Comparison of ENCODE assay signal across 5 fruit fly cellular contexts in genomic region chr3L:19618072-19618958, dm6.
TF ChIP-seq lines count a peak whose summit lies in the region.

TSS of gene asf1 (plus strand) at chr3L:19618894.

- peak; percentile 51 for TF ChIP-seq CTCF in whole organism, embryonic (GFP tag; optimal IDR thresholded peaks at IDR 0.05; lab: Kevin White, UChicago)

TF ChIP-seq in whole organism, adult, 20 proteins besides CTCF, POLR2A, EP300 and RAD21 (continues in another document):
- TF ChIP-seq cic (GFP tag; optimal IDR thresholded peaks at IDR 0.05; lab: Kevin White, UChicago) (peak; percentile 46), toe (GFP tag; optimal IDR thresholded peaks at IDR 0.05; lab: Kevin White, UChicago) (no peak), Hr96 (GFP tag; optimal IDR thresholded peaks at IDR 0.05; lab: Kevin White, UChicago) (no peak), CG33017 (tag; optimal IDR thresholded peaks at IDR 0.05; lab: Kevin White, UChicago) (no peak), ovo (GFP tag; optimal IDR thresholded peaks at IDR 0.05; lab: Kevin White, UChicago) (peak; percentile 2), Clk (GFP tag; optimal IDR thresholded peaks at IDR 0.05; lab: Kevin White, UChicago) (no peak), CG5204 (GFP tag; optimal IDR thresholded peaks at IDR 0.05; lab: Kevin White, UChicago) (no peak), bab1 (GFP tag; optimal IDR thresholded peaks at IDR 0.05; lab: Kevin White, UChicago) (no peak), Mnt (GFP tag; optimal IDR thresholded peaks at IDR 0.05; lab: Kevin White, UChicago) (peak; percentile 23), Crg-1 (GFP tag; optimal IDR thresholded peaks at IDR 0.05; lab: Kevin White, UChicago) (peak; percentile 9), CG7045 (GFP tag; optimal IDR thresholded peaks at IDR 0.05; lab: Kevin White, UChicago) (no peak), pad (GFP tag; optimal IDR thresholded peaks at IDR 0.05; lab: Kevin White, UChicago) (no peak), tj (GFP tag; optimal IDR thresholded peaks at IDR 0.05; lab: Kevin White, UChicago) (peak; percentile 70), CG7101 (tag; optimal IDR thresholded peaks at IDR 0.05; lab: Kevin White, UChicago) (peak; percentile 15), CG11617 (GFP tag; optimal IDR thresholded peaks at IDR 0.05; lab: Kevin White, UChicago) (peak; percentile 26), CG12768 (GFP tag; optimal IDR thresholded peaks at IDR 0.05; lab: Kevin White, UChicago) (no peak), cnc (optimal IDR thresholded peaks at IDR 0.05; lab: Kevin White, UChicago) (no peak), CG1620 (GFP tag; optimal IDR thresholded peaks at IDR 0.05; lab: Kevin White, UChicago) (no peak), kay (GFP tag; lab: Kevin White, UChicago; ENCODE audit: borderline replicate concordance) (no peak)

TF ChIP-seq in whole organism, embryonic, 481 proteins besides CTCF, POLR2A, EP300 and RAD21 (continues in another document):
- TF ChIP-seq fru (optimal IDR thresholded peaks at IDR 0.05; lab: Kevin White, UChicago) (no peak), Ets65A (GFP tag; lab: Kevin White, UChicago) (no peak), usp (GFP tag; optimal IDR thresholded peaks at IDR 0.05; lab: Kevin White, UChicago) (no peak), ken (GFP tag; IDR thresholded peaks at IDR 0.05; lab: Robert Waterston, UW) (no peak), crc (GFP tag; optimal IDR thresholded peaks at IDR 0.05; lab: Kevin White, UChicago) (no peak), amos (GFP tag; IDR thresholded peaks at IDR 0.05; lab: Robert Waterston, UW; ENCODE audit: partially characterized antibody) (peak; percentile 74), CG6689 (GFP tag; IDR thresholded peaks at IDR 0.05; lab: Robert Waterston, UW) (no peak), Usf (GFP tag; optimal IDR thresholded peaks at IDR 0.05; lab: Kevin White, UChicago) (no peak), Stat92E (GFP tag; optimal IDR thresholded peaks at IDR 0.05; lab: Kevin White, UChicago) (peak in 1 of 3 experiments; percentile 20), pita (GFP tag; optimal IDR thresholded peaks at IDR 0.05; lab: Kevin White, UChicago) (no peak), Hsf (GFP tag; optimal IDR thresholded peaks at IDR 0.05; lab: Kevin White, UChicago) (peak; percentile 39), HLH3B (GFP tag; IDR thresholded peaks at IDR 0.05; lab: Robert Waterston, UW) (peak; percentile 24; the same call in 1 of the 2 replicates), Optix (GFP tag; IDR thresholded peaks at IDR 0.05; lab: Robert Waterston, UW) (no peak), Atf-2 (GFP tag; optimal IDR thresholded peaks at IDR 0.05; lab: Kevin White, UChicago) (no peak), CG14965 (GFP tag; optimal IDR thresholded peaks at IDR 0.05; lab: Kevin White, UChicago; ENCODE audit: borderline replicate concordance) (no peak), zen (tag; optimal IDR thresholded peaks at IDR 0.05; lab: Kevin White, UChicago) (peak; percentile 2), slbo (GFP tag; IDR thresholded peaks at IDR 0.05; lab: Robert Waterston, UW) (peak; percentile 43; the same call in 1 of the 2 replicates), Nf-YB (GFP tag; optimal IDR thresholded peaks at IDR 0.05; lab: Kevin White, UChicago) (no peak), CG14050 (GFP tag; IDR thresholded peaks at IDR 0.05; lab: Robert Waterston, UW) (no peak)

TF ChIP-seq in whole organism, prepupa, 60 proteins besides CTCF, POLR2A, EP300 and RAD21:
- TF ChIP-seq dsx (GFP tag; optimal IDR thresholded peaks at IDR 0.05; lab: Kevin White, UChicago; ENCODE audit: poor library complexity, severe bottlenecking) (peak; percentile 92), fkh (GFP tag; optimal IDR thresholded peaks at IDR 0.05; lab: Kevin White, UChicago) (peak; percentile 69), CG8119 (GFP tag; IDR thresholded peaks at IDR 0.05; lab: Robert Waterston, UW) (peak; percentile 38; the same call in 1 of the 3 replicates), CG7368 (GFP tag; optimal IDR thresholded peaks at IDR 0.05; lab: Kevin White, UChicago) (no peak), CG15336 (GFP tag; IDR thresholded peaks at IDR 0.05; lab: Robert Waterston, UW) (0 out of 2 replicates have a peak, but pooled peaks have one; percentile 13), esn (GFP tag; optimal IDR thresholded peaks at IDR 0.05; lab: Kevin White, UChicago) (peak; percentile 27), achi (GFP tag; optimal IDR thresholded peaks at IDR 0.05; lab: Kevin White, UChicago) (peak; percentile 66), cyc (GFP tag; optimal IDR thresholded peaks at IDR 0.05; lab: Kevin White, UChicago) (peak; percentile 23), CG3032 (tag; optimal IDR thresholded peaks at IDR 0.05; lab: Kevin White, UChicago) (no peak), CG1621 (tag; optimal IDR thresholded peaks at IDR 0.05; lab: Kevin White, UChicago) (no peak), CG16779 (tag; optimal IDR thresholded peaks at IDR 0.05; lab: Kevin White, UChicago) (no peak), Eip78C (GFP tag; lab: Kevin White, UChicago) (peak; percentile 39)
TF ChIP-seq in whole organism, prepupa: peak in this region for 8.

TF ChIP-seq in whole organism, pupa, 21 proteins besides CTCF, POLR2A, EP300 and RAD21:
- TF ChIP-seq CG32121 (GFP tag; IDR thresholded peaks at IDR 0.05; lab: Robert Waterston, UW): peak; percentile 31; the same call in 1 of the 2 replicates
- no peak for TF ChIP-seq Pif1B (GFP tag; optimal IDR thresholded peaks at IDR 0.05; lab: Kevin White, UChicago)
- TF ChIP-seq CG9948 (tag; optimal IDR thresholded peaks at IDR 0.05; lab: Kevin White, UChicago): no peak
- 0 out of 3 replicates have a peak, but pooled peaks have one; percentile 12 for TF ChIP-seq CG4496 (GFP tag; IDR thresholded peaks at IDR 0.05; lab: Robert Waterston, UW)
TF ChIP-seq in whole organism, pupa: peak in this region for 2.

TF ChIP-seq in whole organism, wandering third instar larva, 38 proteins besides CTCF, POLR2A, EP300 and RAD21:
- TF ChIP-seq brk (GFP tag; optimal IDR thresholded peaks at IDR 0.05; lab: Kevin White, UChicago) (no peak), Hnf4 (GFP tag; optimal IDR thresholded peaks at IDR 0.05; lab: Kevin White, UChicago) (no peak), sage (GFP tag; optimal IDR thresholded peaks at IDR 0.05; lab: Kevin White, UChicago) (no peak), fru (GFP tag; optimal IDR thresholded peaks at IDR 0.05; lab: Kevin White, UChicago) (peak; percentile 63), dl (GFP tag; optimal IDR thresholded peaks at IDR 0.05; lab: Kevin White, UChicago; ENCODE audit: insufficient read depth in 1 of 2, partially characterized antibody in 2 of 2) (no peak), woc (GFP tag; optimal IDR thresholded peaks at IDR 0.05; lab: Kevin White, UChicago) (no peak), Abd-B (GFP tag; optimal IDR thresholded peaks at IDR 0.05; lab: Kevin White, UChicago) (no peak), Vsx2 (GFP tag; optimal IDR thresholded peaks at IDR 0.05; lab: Kevin White, UChicago; ENCODE audit: partially characterized antibody) (no peak), rgr (GFP tag; optimal IDR thresholded peaks at IDR 0.05; lab: Kevin White, UChicago) (no peak), foxo (GFP tag; optimal IDR thresholded peaks at IDR 0.05; lab: Kevin White, UChicago) (no peak), h (GFP tag; optimal IDR thresholded peaks at IDR 0.05; lab: Kevin White, UChicago) (no peak), pan (optimal IDR thresholded peaks at IDR 0.05; lab: Kevin White, UChicago) (no peak), Dif (GFP tag; optimal IDR thresholded peaks at IDR 0.05; lab: Kevin White, UChicago; ENCODE audit: partially characterized antibody) (no peak), OdsH (GFP tag; optimal IDR thresholded peaks at IDR 0.05; lab: Kevin White, UChicago) (peak; percentile 37), Rel (GFP tag; optimal IDR thresholded peaks at IDR 0.05; lab: Kevin White, UChicago) (no peak), Rel (tag; optimal IDR thresholded peaks at IDR 0.05; lab: Kevin White, UChicago) (no peak), dsf (GFP tag; optimal IDR thresholded peaks at IDR 0.05; lab: Kevin White, UChicago; ENCODE audit: borderline replicate concordance) (no peak), HLH106 (tag; optimal IDR thresholded peaks at IDR 0.05; lab: Kevin White, UChicago) (no peak), tai (GFP tag; optimal IDR thresholded peaks at IDR 0.05; lab: Kevin White, UChicago) (no peak), usp (GFP tag; optimal IDR thresholded peaks at IDR 0.05; lab: Kevin White, UChicago) (no peak), Sp1 (GFP tag; optimal IDR thresholded peaks at IDR 0.05; lab: Kevin White, UChicago) (no peak), jim (GFP tag; optimal IDR thresholded peaks at IDR 0.05; lab: Kevin White, UChicago) (no peak), Mio (GFP tag; optimal IDR thresholded peaks at IDR 0.05; lab: Kevin White, UChicago) (no peak), sv (GFP tag; optimal IDR thresholded peaks at IDR 0.05; lab: Kevin White, UChicago) (peak; percentile 54), GATAd (GFP tag; optimal IDR thresholded peaks at IDR 0.05; lab: Kevin White, UChicago) (no peak), psq (GFP tag; optimal IDR thresholded peaks at IDR 0.05; lab: Kevin White, UChicago) (no peak), Jra (GFP tag; optimal IDR thresholded peaks at IDR 0.05; lab: Kevin White, UChicago) (no peak), Dfd (GFP tag; optimal IDR thresholded peaks at IDR 0.05; lab: Kevin White, UChicago) (no peak), N (GFP tag; optimal IDR thresholded peaks at IDR 0.05; lab: Kevin White, UChicago) (no peak), CG9705 (GFP tag; optimal IDR thresholded peaks at IDR 0.05; lab: Kevin White, UChicago) (no peak), CrebA (GFP tag; optimal IDR thresholded peaks at IDR 0.05; lab: Kevin White, UChicago; ENCODE audit: borderline replicate concordance) (no peak), lola (GFP tag; optimal IDR thresholded peaks at IDR 0.05; lab: Kevin White, UChicago) (no peak), dmrt93B (GFP tag; optimal IDR thresholded peaks at IDR 0.05; lab: Kevin White, UChicago) (no peak), br (GFP tag; optimal IDR thresholded peaks at IDR 0.05; lab: Kevin White, UChicago) (no peak), Hr78 (GFP tag; optimal IDR thresholded peaks at IDR 0.05; lab: Kevin White, UChicago) (no peak), CG32264 (GFP tag; optimal IDR thresholded peaks at IDR 0.05; lab: Kevin White, UChicago) (no peak), Myc (optimal IDR thresholded peaks at IDR 0.05; lab: Kevin White, UChicago) (peak; percentile 67), ey (GFP tag; optimal IDR thresholded peaks at IDR 0.05; lab: Kevin White, UChicago) (peak; percentile 29), Hr83 (GFP tag; optimal IDR thresholded peaks at IDR 0.05; lab: Kevin White, UChicago; ENCODE audit: poor library complexity, severe bottlenecking) (no peak)
